Worm (Caenorhabditis elegans): ENCODE results near the gene mip-2.

mip-2 gene

ce11 chrV:13671911-13672639, at the start of gene mip-2, which contains the start of gene F58G11.4:
TSS of gene mip-2 (minus strand) at chrV:13671958.
TSS of gene F58G11.4 (plus strand) at chrV:13672589.
- TF ChIP-seq ama-1 (optimal IDR thresholded peaks at IDR 0.05): no peak
- no peak for TF ChIP-seq hmg-4 (GFP tag; optimal IDR thresholded peaks at IDR 0.05)

ce11 chrV:13716531-13716930, 44.8 kb upstream of the mip-2 start, which contains the start of gene T01D3.6:
TSS of gene T01D3.6 (plus strand) at chrV:13716824.
- TF ChIP-seq sea-1 (GFP tag; conservative IDR thresholded peaks at IDR 0.05) (no peak), F13C5.2 (tag; optimal IDR thresholded peaks at IDR 0.05) (no peak), ama-1 (optimal IDR thresholded peaks at IDR 0.05) (no peak), scrt-1 (GFP tag; IDR thresholded peaks at IDR 0.05) (no peak)

- peak; percentile 57 for TF ChIP-seq ets-7 (tag; optimal IDR thresholded peaks at IDR 0.05)
- peak; percentile 34 for TF ChIP-seq B0310.2 (tag; optimal IDR thresholded peaks at IDR 0.05)
- TF ChIP-seq sea-1 (GFP tag; conservative IDR thresholded peaks at IDR 0.05): no peak
- no peak for TF ChIP-seq pes-1 (GFP tag; IDR thresholded peaks at IDR 0.05)
- TF ChIP-seq tra-4 (tag; optimal IDR thresholded peaks at IDR 0.05): peak; percentile 28
- TF ChIP-seq scrt-1 (GFP tag; IDR thresholded peaks at IDR 0.05): no peak
- TF ChIP-seq tbx-37 (GFP tag; conservative IDR thresholded peaks at IDR 0.05): peak; percentile 70
- 0 out of 2 replicates have a peak, but pooled peaks have one; percentile 45 for TF ChIP-seq tbx-11 (GFP tag; IDR thresholded peaks at IDR 0.05)
- no peak for TF ChIP-seq ceh-13 (GFP tag; optimal IDR thresholded peaks at IDR 0.05)
- no peak for TF ChIP-seq flt-1 (GFP tag; IDR thresholded peaks at IDR 0.05)
- peak; percentile 72 for TF ChIP-seq F13C5.2 (tag; optimal IDR thresholded peaks at IDR 0.05)
- TF ChIP-seq ama-1 (optimal IDR thresholded peaks at IDR 0.05): no peak
- TF ChIP-seq hmbx-1 (tag; optimal IDR thresholded peaks at IDR 0.05): no peak
- TF ChIP-seq hnd-1 (tag; optimal IDR thresholded peaks at IDR 0.05): no peak
- TF ChIP-seq hmg-4 (GFP tag; optimal IDR thresholded peaks at IDR 0.05): peak; percentile 11
Observed at ce11 chrV:13715223-13715686, 43.5 kb upstream of the mip-2 start, which contains the start of gene zipt-9. TSS of gene zipt-9 (minus strand) at chrV:13715273.

- TF ChIP-seq flt-1 (GFP tag; IDR thresholded peaks at IDR 0.05): no peak
- no peak for TF ChIP-seq tbx-11 (GFP tag; IDR thresholded peaks at IDR 0.05)
- TF ChIP-seq hmg-4 (GFP tag; optimal IDR thresholded peaks at IDR 0.05): no peak
Observed at ce11 chrV:13711060-13711459, 39.3 kb upstream of the mip-2 start, which contains the start of gene srx-96. TSS of gene srx-96 (plus strand) at chrV:13711360.

- TF ChIP-seq pes-1 (GFP tag; IDR thresholded peaks at IDR 0.05): no peak
- no peak for TF ChIP-seq tbx-11 (GFP tag; IDR thresholded peaks at IDR 0.05)
- no peak for TF ChIP-seq hmbx-1 (tag; optimal IDR thresholded peaks at IDR 0.05)
- no peak for TF ChIP-seq flt-1 (GFP tag; IDR thresholded peaks at IDR 0.05)
- no peak for TF ChIP-seq tbx-37 (GFP tag; conservative IDR thresholded peaks at IDR 0.05)
- TF ChIP-seq ceh-36 (tag; optimal IDR thresholded peaks at IDR 0.05): no peak
- no peak for TF ChIP-seq ets-7 (tag; optimal IDR thresholded peaks at IDR 0.05)
- TF ChIP-seq ceh-13 (GFP tag; optimal IDR thresholded peaks at IDR 0.05): no peak
- TF ChIP-seq hnd-1 (tag; optimal IDR thresholded peaks at IDR 0.05): no peak
- TF ChIP-seq ama-1 (optimal IDR thresholded peaks at IDR 0.05): no peak
- TF ChIP-seq B0310.2 (tag; optimal IDR thresholded peaks at IDR 0.05): no peak
- no peak for TF ChIP-seq hmg-4 (GFP tag; optimal IDR thresholded peaks at IDR 0.05)
- no peak for TF ChIP-seq tra-4 (tag; optimal IDR thresholded peaks at IDR 0.05)
- no peak for TF ChIP-seq scrt-1 (GFP tag; IDR thresholded peaks at IDR 0.05)
- TF ChIP-seq sea-1 (GFP tag; conservative IDR thresholded peaks at IDR 0.05): no peak
- no peak for TF ChIP-seq F13C5.2 (tag; optimal IDR thresholded peaks at IDR 0.05)
- TF ChIP-seq aly-1 (tag; optimal IDR thresholded peaks at IDR 0.05): no peak
Observed at ce11 chrV:13707295-13707694, 35.5 kb upstream of the mip-2 start, which contains the start of gene hlh-34. TSS of gene hlh-34 (minus strand) at chrV:13707395.

ce11 chrV:13703960-13704359, 32.2 kb upstream of the mip-2 start, which contains the start of gene T01D3.3:
TSS of gene T01D3.3 (plus strand) at chrV:13704271.
- TF ChIP-seq ama-1 (optimal IDR thresholded peaks at IDR 0.05) (no peak), ceh-36 (tag; optimal IDR thresholded peaks at IDR 0.05) (peak; percentile 10)

ce11 chrV:13694103-13694502, 22.3 kb upstream of the mip-2 start:
- TF ChIP-seq hnd-1 (tag; optimal IDR thresholded peaks at IDR 0.05): no peak
- no peak for TF ChIP-seq scrt-1 (GFP tag; IDR thresholded peaks at IDR 0.05)
- TF ChIP-seq sea-1 (GFP tag; conservative IDR thresholded peaks at IDR 0.05): no peak
- no peak for TF ChIP-seq tbx-37 (GFP tag; conservative IDR thresholded peaks at IDR 0.05)
- TF ChIP-seq pes-1 (GFP tag; IDR thresholded peaks at IDR 0.05): no peak
- no peak for TF ChIP-seq ama-1 (optimal IDR thresholded peaks at IDR 0.05)
- TF ChIP-seq ceh-13 (GFP tag; optimal IDR thresholded peaks at IDR 0.05): no peak
- no peak for TF ChIP-seq aly-1 (tag; optimal IDR thresholded peaks at IDR 0.05)
- no peak for TF ChIP-seq flt-1 (GFP tag; IDR thresholded peaks at IDR 0.05)

ce11 chrV:13690276-13690675, 18.5 kb upstream of the mip-2 start:
- TF ChIP-seq flt-1 (GFP tag; IDR thresholded peaks at IDR 0.05) (no peak), B0310.2 (tag; optimal IDR thresholded peaks at IDR 0.05) (no peak)

- no peak for TF ChIP-seq aly-1 (tag; optimal IDR thresholded peaks at IDR 0.05)
- TF ChIP-seq scrt-1 (GFP tag; IDR thresholded peaks at IDR 0.05): no peak
- no peak for TF ChIP-seq ama-1 (optimal IDR thresholded peaks at IDR 0.05)
- no peak for TF ChIP-seq ceh-36 (tag; optimal IDR thresholded peaks at IDR 0.05)
Observed at ce11 chrV:13689592-13689991, 17.8 kb upstream of the mip-2 start, which contains the start of gene T01D3.1. TSS of gene T01D3.1 (plus strand) at chrV:13689892.

Measured in whole organism, early embryonic.